Worm (Caenorhabditis elegans) whole organism, young adult: ENCODE measurements around the gene rrf-3.

ENCODE experiments used
- B0019.2 ChIP-seq: fragments of 200-800 bp; sonication (Bioruptor generic); conservative IDR thresholded peaks from 2 replicates; pipeline ENCODE4 v1.3.6; 2022; ENCODE audit warnings: missing genetic modification reagents, missing genetic modification characterization, missing compliant biosample characterization
- B0261.1 ChIP-seq: sonication (generic microtip); optimal IDR thresholded peaks from 2 replicates; lab custom pipeline; 2016; ENCODE audit warnings: mild to moderate bottlenecking, missing genetic modification characterization, moderate library complexity, missing compliant biosample characterization
- C17E4.6 ChIP-seq: fragments of 200-800 bp; sonication (Bioruptor generic); IDR thresholded peaks from 2 replicates; pipeline ENCODE4 v1.3.6; 2022; ENCODE audit warnings: missing genetic modification reagents, missing genetic modification characterization, missing compliant biosample characterization
- D2030.7 ChIP-seq: fragments of 200-800 bp; sonication (Bioruptor generic); IDR thresholded peaks from 2 replicates; pipeline ENCODE4 v1.3.6; 2022; ENCODE audit warnings: missing genetic modification reagents, missing genetic modification characterization, missing compliant biosample characterization
- F10E7.11 ChIP-seq: sonication (generic microtip); optimal IDR thresholded peaks from 2 replicates; lab custom pipeline; 2017; ENCODE audit warnings: mild to moderate bottlenecking, missing genetic modification characterization, moderate library complexity, missing compliant biosample characterization
- F23B12.7 ChIP-seq: sonication (generic microtip); optimal IDR thresholded peaks from 2 replicates; lab custom pipeline; 2017; ENCODE audit warnings: missing genetic modification characterization, mild to moderate bottlenecking, missing compliant biosample characterization, antibody characterized with exemption, moderate library complexity; ENCODE audit not compliant: insufficient read depth
- F39B2.1 ChIP-seq: fragments of 200-800 bp; sonication (Bioruptor generic); IDR thresholded peaks from 2 replicates; pipeline ENCODE4 v1.3.6; 2022; ENCODE audit warnings: missing genetic modification reagents, missing genetic modification characterization, missing compliant biosample characterization
- F49E8.2 ChIP-seq: sonication (generic microtip); optimal IDR thresholded peaks from 3 replicates; lab custom pipeline; 2017; ENCODE audit warnings: missing genetic modification characterization, mild to moderate bottlenecking, missing compliant biosample characterization, antibody characterized with exemption, moderate library complexity; ENCODE audit not compliant: insufficient read depth
- F52B5.7 ChIP-seq: sonication (generic microtip); optimal IDR thresholded peaks from 2 replicates; lab custom pipeline; 2016; ENCODE audit warnings: mild to moderate bottlenecking, missing genetic modification characterization, missing compliant biosample characterization
- F55B11.4 ChIP-seq: sonication (generic microtip); optimal IDR thresholded peaks from 2 replicates; lab custom pipeline; 2016; ENCODE audit warnings: missing compliant biosample characterization, missing genetic modification characterization, borderline replicate concordance; ENCODE audit not compliant: insufficient read depth
- Y67H2A.10 ChIP-seq: fragments of 200-800 bp; sonication (Bioruptor generic); conservative IDR thresholded peaks from 2 replicates; pipeline ENCODE4 v1.3.6; 2022; ENCODE audit warnings: missing genetic modification reagents, missing genetic modification characterization, missing compliant biosample characterization
- Y79H2A.3 ChIP-seq: fragments of 200-800 bp; sonication (Bioruptor generic); conservative IDR thresholded peaks from 2 replicates; pipeline ENCODE4 v1.3.6; 2022; ENCODE audit warnings: missing genetic modification reagents, missing genetic modification characterization, missing compliant biosample characterization
- athp-1 ChIP-seq: sonication (generic microtip); optimal IDR thresholded peaks from 2 replicates; lab custom pipeline; 2017; ENCODE audit warnings: mild to moderate bottlenecking, missing genetic modification characterization, missing compliant biosample characterization
- ceh-27 ChIP-seq: fragments of 200-800 bp; sonication (Bioruptor generic); optimal IDR thresholded peaks from 2 replicates; lab custom pipeline; 2018; ENCODE audit warnings: mild to moderate bottlenecking, missing genetic modification characterization, moderate library complexity, missing compliant biosample characterization
- die-1 ChIP-seq: sonication (generic microtip); optimal IDR thresholded peaks from 2 replicates; lab custom pipeline; 2016; ENCODE audit warnings: missing genotype, mild to moderate bottlenecking, missing genetic modification characterization, missing compliant biosample characterization
- gei-17 ChIP-seq: fragments of 200-800 bp; sonication (Bioruptor generic); optimal IDR thresholded peaks from 2 replicates; lab custom pipeline; 2018; ENCODE audit warnings: mild to moderate bottlenecking, missing genetic modification characterization, missing compliant biosample characterization
- hlh-12 ChIP-seq: sonication (generic microtip); optimal IDR thresholded peaks from 2 replicates; lab custom pipeline; 2016; ENCODE audit warnings: missing genetic modification characterization, missing compliant biosample characterization
- hlh-26 ChIP-seq: fragments of 200-800 bp; sonication (Bioruptor generic); conservative IDR thresholded peaks from 2 replicates; pipeline ENCODE4 v1.3.6; 2022; ENCODE audit warnings: missing genetic modification reagents, missing genetic modification characterization, missing compliant biosample characterization
- lin-26 ChIP-seq: fragments of 200-800 bp; sonication (Bioruptor generic); IDR thresholded peaks from 2 replicates; pipeline ENCODE4 v1.3.6; 2022; ENCODE audit warnings: missing genetic modification reagents, missing genetic modification characterization, missing compliant biosample characterization
- lin-35 ChIP-seq, 3 experiments: fragments of 150-350 bp in 2 of 3; sonication (generic microtip) in 1 of 3; optimal IDR thresholded peaks; 2 replicates each; lab custom pipeline; 2014 to 2018; ENCODE audit warnings: missing biosample characterization in 3 of 3, missing genetic modification characterization in 3 of 3, missing genetic modification reagents in 3 of 3
- lin-40 ChIP-seq: sonication (generic microtip); optimal IDR thresholded peaks from 2 replicates; lab custom pipeline; 2016; ENCODE audit warnings: missing genetic modification characterization, mild to moderate bottlenecking, missing compliant biosample characterization, missing genotype, missing genetic modification reagents
- lsy-27 ChIP-seq: sonication (generic microtip); optimal IDR thresholded peaks from 2 replicates; lab custom pipeline; 2017; ENCODE audit warnings: missing genetic modification characterization, mild to moderate bottlenecking, missing compliant biosample characterization, antibody characterized with exemption, missing genotype, borderline replicate concordance; ENCODE audit not compliant: insufficient read depth
- madf-8 ChIP-seq: fragments of 200-800 bp; sonication (Bioruptor generic); conservative IDR thresholded peaks from 2 replicates; pipeline ENCODE4 v1.3.6; 2022; ENCODE audit warnings: missing genetic modification reagents, missing genetic modification characterization, missing compliant biosample characterization
- mes-4 ChIP-seq: sonication (generic microtip); optimal IDR thresholded peaks from 2 replicates; lab custom pipeline; 2016; ENCODE audit warnings: missing genotype, missing genetic modification characterization, missing compliant biosample characterization
- nfyb-1 ChIP-seq: fragments of 200-800 bp; sonication (Bioruptor generic); IDR thresholded peaks from 2 replicates; pipeline ENCODE4 v1.3.6; 2022; ENCODE audit warnings: missing genetic modification reagents, missing genetic modification characterization, missing compliant biosample characterization
- nhr-179 ChIP-seq: sonication (generic microtip); optimal IDR thresholded peaks from 2 replicates; lab custom pipeline; 2016; ENCODE audit warnings: mild to moderate bottlenecking, missing genetic modification characterization, missing compliant biosample characterization
- nhr-80 ChIP-seq: sonication (generic microtip); optimal IDR thresholded peaks from 2 replicates; lab custom pipeline; 2016; ENCODE audit warnings: missing genetic modification characterization, missing compliant biosample characterization
- nhr-90 ChIP-seq: sonication (generic microtip); optimal IDR thresholded peaks from 2 replicates; lab custom pipeline; 2016; ENCODE audit warnings: missing genotype, mild to moderate bottlenecking, missing genetic modification characterization, missing compliant biosample characterization
- pbrm-1 ChIP-seq: fragments of 200-800 bp; sonication (Bioruptor generic); IDR thresholded peaks from 2 replicates; pipeline ENCODE4 v1.3.6; 2022; ENCODE audit warnings: missing genetic modification reagents, missing genetic modification characterization, missing compliant biosample characterization
- pha-4 ChIP-seq: fragments of 150-350 bp; sonication (generic microtip); optimal IDR thresholded peaks from 2 replicates; lab custom pipeline; 2014; ENCODE audit warnings: missing biosample characterization, missing genetic modification reagents, missing genetic modification characterization
- rpc-1 ChIP-seq, 2 experiments: fragments of 150-350 bp in 1 of 2; sonication (generic microtip) in 1 of 2; optimal IDR thresholded peaks; 2 replicates each; lab custom pipeline; 2014 to 2018; ENCODE audit warnings: missing biosample characterization in 1 of 2, missing genetic modification characterization in 1 of 2, missing genetic modification reagents in 1 of 2, missing genotype in 1 of 2
- snpc-1.3 ChIP-seq: sonication (generic microtip); optimal IDR thresholded peaks from 2 replicates; lab custom pipeline; 2017; ENCODE audit warnings: missing genetic modification characterization, mild to moderate bottlenecking, missing compliant biosample characterization, antibody characterized with exemption, moderate library complexity, missing genotype, missing genetic modification reagents; ENCODE audit not compliant: insufficient read depth
- ztf-22 ChIP-seq: fragments of 200-800 bp; sonication (Bioruptor generic); optimal IDR thresholded peaks from 2 replicates; lab custom pipeline; 2018; ENCODE audit warnings: mild to moderate bottlenecking, missing genetic modification characterization, moderate library complexity, missing compliant biosample characterization
- ztf-3 ChIP-seq: fragments of 200-800 bp; sonication (Bioruptor generic); optimal IDR thresholded peaks from 2 replicates; lab custom pipeline; 2018; ENCODE audit warnings: mild to moderate bottlenecking, missing genetic modification characterization, missing compliant biosample characterization

The rrf-3 gene

DNA sequence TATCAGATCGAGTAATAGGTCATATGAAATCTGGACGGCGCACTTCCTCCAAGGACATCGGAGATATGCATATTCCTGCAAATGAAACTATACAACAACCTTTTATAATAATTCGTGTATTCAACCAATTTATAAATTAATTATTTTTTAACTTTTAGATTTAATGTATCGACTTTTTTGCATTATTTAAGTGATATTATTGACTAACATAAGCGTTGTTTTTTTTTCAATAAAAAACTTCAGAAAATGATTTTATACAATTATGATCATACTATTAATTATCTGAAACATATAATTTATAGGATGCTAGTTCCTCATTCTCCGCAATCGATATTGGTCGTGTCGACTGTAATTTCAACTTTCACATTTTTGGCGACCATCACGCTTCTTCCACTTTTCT, 41.8 kb downstream of the rrf-3 start, which contains the start of gene col-76:
Gene col-76, plus strand, starts transcription at position 301 of the 400 bp plus-strand sequence.
- no peak for TF ChIP-seq mes-4 (tag; lab: Kevin White, UChicago)
- TF ChIP-seq Y67H2A.10 (GFP tag; lab: Robert Waterston, UW): no peak
- no peak for TF ChIP-seq F55B11.4 (tag; lab: Kevin White, UChicago)
- no peak for TF ChIP-seq die-1 (tag; lab: Kevin White, UChicago)
- no peak for TF ChIP-seq lin-40 (tag; lab: Kevin White, UChicago)
- TF ChIP-seq Y79H2A.3 (GFP tag; lab: Robert Waterston, UW): no peak
- TF ChIP-seq hlh-26 (GFP tag; lab: Robert Waterston, UW): no peak
- no peak for TF ChIP-seq ceh-27 (GFP tag; lab: Kevin White, UChicago)
- TF ChIP-seq ztf-3 (GFP tag; lab: Kevin White, UChicago): no peak

DNA sequence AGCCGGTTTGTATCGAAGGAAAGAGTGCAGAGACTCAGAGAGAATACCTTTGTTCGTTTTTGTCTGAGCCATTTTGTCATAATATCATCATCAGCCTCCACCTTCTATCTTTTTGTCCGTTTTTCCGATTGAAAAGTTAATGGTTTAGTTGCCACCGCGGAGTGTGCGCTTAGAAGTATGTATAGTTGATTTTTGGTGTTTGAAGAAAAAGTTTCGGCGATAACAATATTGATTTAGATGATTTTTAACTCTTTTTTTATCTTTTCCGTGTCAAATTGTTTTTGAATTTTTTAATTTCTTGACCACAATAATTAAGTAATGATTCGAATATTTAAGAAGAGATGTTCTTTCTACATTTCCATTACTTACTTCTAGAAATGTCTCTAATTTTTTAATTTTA, 43.3 kb downstream of the rrf-3 start:
- TF ChIP-seq nhr-80 (tag; lab: Kevin White, UChicago) (peak; percentile 48), lin-35 (GFP tag; optimal IDR thresholded peaks at IDR 0.05; lab: Kevin White, UChicago) (no peak), nfyb-1 (GFP tag; lab: Robert Waterston, UW) (no peak), F23B12.7 (no peak), pha-4 (tag; lab: Kevin White, UChicago) (no peak), pbrm-1 (GFP tag; lab: Robert Waterston, UW) (no peak)
- TF ChIP-seq, all 124 proteins: peak for 1

DNA sequence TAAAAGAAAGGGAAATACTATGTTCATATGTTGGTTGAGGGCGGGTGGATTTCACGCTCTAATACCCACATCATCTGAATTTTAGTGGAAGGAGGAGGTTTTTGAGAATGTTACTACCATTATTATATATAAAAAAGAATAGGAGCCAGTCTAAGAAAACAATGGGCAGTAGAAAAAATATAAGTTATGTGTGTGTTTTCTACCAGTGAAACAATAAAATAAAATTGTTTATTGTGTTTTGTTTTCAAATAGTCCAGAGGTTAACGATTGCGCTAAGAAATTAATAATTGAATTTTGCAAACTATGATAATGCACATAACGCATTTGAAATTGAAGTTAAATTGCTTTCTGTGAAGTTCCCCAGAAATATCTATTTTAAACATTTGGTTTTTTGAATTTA, 47.2 kb downstream of the rrf-3 start, which contains the start of gene M110.8:
Gene M110.8, minus strand, starts transcription at position 101 of the 400 bp plus-strand sequence.
- TF ChIP-seq madf-8 (GFP tag; lab: Robert Waterston, UW) (no peak), F39B2.1 (GFP tag; lab: Robert Waterston, UW) (no peak), athp-1 (tag; lab: Kevin White, UChicago) (no peak), C17E4.6 (no peak), B0019.2 (GFP tag; lab: Robert Waterston, UW) (no peak), hlh-12 (no peak), lin-26 (no peak), gei-17 (GFP tag; lab: Kevin White, UChicago) (no peak), rpc-1 (optimal IDR thresholded peaks at IDR 0.05; lab: Kevin White, UChicago) (no peak), rpc-1 (tag; optimal IDR thresholded peaks at IDR 0.05; lab: Kevin White, UChicago) (no peak), B0261.1 (tag; lab: Kevin White, UChicago) (no peak), D2030.7 (GFP tag; lab: Robert Waterston, UW) (no peak), nhr-90 (no peak), F10E7.11 (no peak), nhr-179 (tag; lab: Kevin White, UChicago) (no peak), snpc-1.3 (tag; lab: Kevin White, UChicago) (no peak), ztf-22 (no peak), F52B5.7 (tag; lab: Kevin White, UChicago) (no peak)

DNA sequence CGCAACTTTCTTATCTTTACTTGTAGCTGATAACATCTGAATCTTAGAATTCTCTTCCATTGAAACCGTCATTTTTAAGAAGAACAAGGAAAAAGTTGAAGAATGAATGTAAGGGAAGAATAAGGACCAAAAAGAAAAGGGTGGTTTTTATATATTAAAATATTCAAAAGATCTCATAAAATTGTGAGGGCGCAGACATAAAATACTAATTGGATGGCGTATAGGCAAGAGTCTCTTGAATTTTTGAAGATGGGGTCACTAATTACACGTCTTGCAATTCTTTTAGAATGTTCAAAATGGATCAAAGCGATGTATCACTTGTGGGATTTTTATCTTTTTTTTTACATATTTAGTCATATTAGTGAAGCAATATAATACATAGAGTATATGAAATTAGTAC, 50.4 kb downstream of the rrf-3 start, which contains the start of gene twk-3:
Gene twk-3, minus strand, starts transcription at position 101 of the 400 bp plus-strand sequence.
- TF ChIP-seq lsy-27 (tag; lab: Kevin White, UChicago) (no peak), F49E8.2 (tag; lab: Kevin White, UChicago) (no peak)
